Fruit fly (Drosophila melanogaster): Measurements from ENCODE around the gene drd.

- peak; percentile 55 for TF ChIP-seq mirr (GFP tag; optimal IDR thresholded peaks at IDR 0.05)
- TF ChIP-seq Rx (GFP tag; IDR thresholded peaks at IDR 0.05), result no peak
- TF ChIP-seq Dll (GFP tag; IDR thresholded peaks at IDR 0.05; ENCODE audit: partially characterized antibody), result no peak
Measured at dm6 chrX:15080780-15081402, 44.7 kb upstream of the drd start, which contains the start of gene CG33177.
